Worm (Caenorhabditis elegans): ENCODE results near the gene ins-6.

DNA sequence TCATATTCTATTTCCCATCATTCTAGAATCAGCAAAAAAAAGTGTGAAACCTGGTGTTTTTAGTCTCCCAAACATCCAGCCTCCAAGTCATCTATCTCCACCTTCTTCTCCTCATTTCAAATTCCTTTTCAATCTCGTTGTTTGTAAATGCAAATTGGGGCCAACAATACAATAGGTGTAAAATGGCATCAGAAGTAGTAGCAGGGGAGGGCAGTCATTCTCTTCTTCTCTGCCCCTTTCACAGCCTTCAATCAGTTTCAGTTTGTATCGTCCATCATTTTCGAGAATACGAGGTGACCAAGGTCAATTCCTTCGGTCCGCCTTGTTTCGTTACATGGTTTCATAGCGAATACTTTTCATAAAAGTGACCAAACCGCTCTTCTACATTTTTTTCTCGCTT lies 30.9 kb upstream of the ins-6 start, which contains the start of gene B0034.4:
- TF ChIP-seq nhr-11 (tag; optimal IDR thresholded peaks at IDR 0.05) = no peak
- no peak for TF ChIP-seq pqm-1 (tag; optimal IDR thresholded peaks at IDR 0.05)
- TF ChIP-seq ceh-24 (tag; optimal IDR thresholded peaks at IDR 0.05) = no peak
- TF ChIP-seq unc-86 (tag; optimal IDR thresholded peaks at IDR 0.05) = no peak
- TF ChIP-seq sox-2 (GFP tag; IDR thresholded peaks at IDR 0.05) = no peak
- TF ChIP-seq nfya-1 (tag; optimal IDR thresholded peaks at IDR 0.05) = no peak
- no peak for TF ChIP-seq hlh-30 (tag; optimal IDR thresholded peaks at IDR 0.05; ENCODE audit: insufficient read depth)
- no peak for TF ChIP-seq ceh-2 (tag; optimal IDR thresholded peaks at IDR 0.05)
- no peak for TF ChIP-seq lim-6 (tag; optimal IDR thresholded peaks at IDR 0.05)
- TF ChIP-seq madf-2 (tag; optimal IDR thresholded peaks at IDR 0.05) = no peak
- TF ChIP-seq K02D7.2 (tag; optimal IDR thresholded peaks at IDR 0.05) = no peak
